Worm (Caenorhabditis elegans): ENCODE data around the gene C54E4.5.
A peak's percentile ranks its signal among the peaks of the same experiment; 100 is the strongest.

Gene C54E4.5

ce11 chrIV:2149247-2149756 is at the start of gene C54E4.5:
TSS of gene C54E4.5 (minus strand) at chrIV:2149297.
- no peak for TF ChIP-seq lir-3 (tag; optimal IDR thresholded peaks at IDR 0.05)
- TF ChIP-seq spr-1 (tag; optimal IDR thresholded peaks at IDR 0.05), result no peak
- peak; percentile 94 for TF ChIP-seq nhr-48 (tag; optimal IDR thresholded peaks at IDR 0.05)
- TF ChIP-seq hlh-11 (tag; optimal IDR thresholded peaks at IDR 0.05), result peak; percentile 50
- no peak for TF ChIP-seq T26A8.4 (GFP tag; IDR thresholded peaks at IDR 0.05)
- no peak for TF ChIP-seq php-3 (GFP tag; IDR thresholded peaks at IDR 0.05)
- TF ChIP-seq mdl-1 (tag; optimal IDR thresholded peaks at IDR 0.05), result peak in 1 of 2 experiments; percentile 29
- TF ChIP-seq lin-13 (GFP tag; optimal IDR thresholded peaks at IDR 0.05), result no peak
- TF ChIP-seq dve-1 (tag; optimal IDR thresholded peaks at IDR 0.05; ENCODE audit: insufficient read depth), result peak; percentile 10
- no peak for TF ChIP-seq madf-9 (GFP tag; conservative IDR thresholded peaks at IDR 0.05)
- TF ChIP-seq cey-2 (tag; optimal IDR thresholded peaks at IDR 0.05; ENCODE audit: borderline replicate concordance, insufficient read depth), result peak; percentile 14
- no peak for TF ChIP-seq ctbp-1 (GFP tag; IDR thresholded peaks at IDR 0.05)
- no peak for TF ChIP-seq hmg-1.1 (GFP tag; IDR thresholded peaks at IDR 0.05)
- TF ChIP-seq dmd-6 (GFP tag; IDR thresholded peaks at IDR 0.05), result peak; percentile 38
- no peak for TF ChIP-seq set-16 (GFP tag; IDR thresholded peaks at IDR 0.05)
- TF ChIP-seq F37D6.2 (tag; optimal IDR thresholded peaks at IDR 0.05), result no peak
- no peak for TF ChIP-seq lim-7 (GFP tag; IDR thresholded peaks at IDR 0.05)
- TF ChIP-seq nhr-28 (tag; optimal IDR thresholded peaks at IDR 0.05), result peak; percentile 70
- no peak for TF ChIP-seq nhr-111 (GFP tag; optimal IDR thresholded peaks at IDR 0.05)
- TF ChIP-seq attf-4 (tag; optimal IDR thresholded peaks at IDR 0.05), result no peak
- TF ChIP-seq dmd-9 (GFP tag; IDR thresholded peaks at IDR 0.05), result no peak
- no peak for TF ChIP-seq aly-2 (tag; optimal IDR thresholded peaks at IDR 0.05)
- TF ChIP-seq hlh-30 (tag; optimal IDR thresholded peaks at IDR 0.05; ENCODE audit: insufficient read depth), result peak; percentile 63
- TF ChIP-seq zip-2 (tag; optimal IDR thresholded peaks at IDR 0.05), result no peak
- TF ChIP-seq duxl-1 (tag; optimal IDR thresholded peaks at IDR 0.05; ENCODE audit: poor library complexity), result no peak
- no peak for TF ChIP-seq rbr-2 (tag; optimal IDR thresholded peaks at IDR 0.05)
- TF ChIP-seq nhr-237 (tag; optimal IDR thresholded peaks at IDR 0.05), result no peak
- TF ChIP-seq mdt-29 (GFP tag; IDR thresholded peaks at IDR 0.05), result no peak
- TF ChIP-seq sdz-12 (GFP tag; optimal IDR thresholded peaks at IDR 0.05), result no peak
- TF ChIP-seq vab-7 (GFP tag; IDR thresholded peaks at IDR 0.05), result no peak
- no peak for TF ChIP-seq unc-39 (tag; optimal IDR thresholded peaks at IDR 0.05)
- TF ChIP-seq ZK337.2 (GFP tag; IDR thresholded peaks at IDR 0.05), result no peak
- peak; percentile 17 for TF ChIP-seq mxl-3 (GFP tag; optimal IDR thresholded peaks at IDR 0.05)
- TF ChIP-seq arid-1 (GFP tag; conservative IDR thresholded peaks at IDR 0.05), result no peak
- no peak for TF ChIP-seq nhr-41 (GFP tag; IDR thresholded peaks at IDR 0.05)
- TF ChIP-seq lsy-2 (tag; optimal IDR thresholded peaks at IDR 0.05), result no peak
- TF ChIP-seq fos-1 (tag; optimal IDR thresholded peaks at IDR 0.05), result no peak
- no peak for TF ChIP-seq ceh-82 (tag; optimal IDR thresholded peaks at IDR 0.05)
- no peak for TF ChIP-seq ceh-62 (tag; optimal IDR thresholded peaks at IDR 0.05)
- no peak for TF ChIP-seq nhr-76 (tag; optimal IDR thresholded peaks at IDR 0.05)
- no peak for TF ChIP-seq spr-3 (GFP tag; optimal IDR thresholded peaks at IDR 0.05)
- TF ChIP-seq Y75B8A.6 (GFP tag; IDR thresholded peaks at IDR 0.05), result no peak
- TF ChIP-seq nhr-6 (tag; optimal IDR thresholded peaks at IDR 0.05), result no peak
- no peak for TF ChIP-seq nhr-77 (tag; optimal IDR thresholded peaks at IDR 0.05)
- no peak for TF ChIP-seq daf-12 (tag; optimal IDR thresholded peaks at IDR 0.05)
- peak; percentile 56 for TF ChIP-seq aha-1 (tag)
